Worm (Caenorhabditis elegans): ENCODE measurements around the gene dop-3.

The dop-3 gene

ce11 chrX:6515267-6515666, 54.3 kb downstream of the dop-3 start (continued):
- TF ChIP-seq unc-62 (GFP tag; optimal IDR thresholded peaks at IDR 0.05 in 1 of 2) (peak in 1 of 2 experiments; percentile 3), unc-62 (tag; optimal IDR thresholded peaks at IDR 0.05) (no peak), Y105C5A.15 (GFP tag; IDR thresholded peaks at IDR 0.05) (no peak), nhr-28 (tag; optimal IDR thresholded peaks at IDR 0.05) (peak; percentile 1), mdl-1 (tag; optimal IDR thresholded peaks at IDR 0.05) (peak in 1 of 2 experiments; percentile 22), madf-5 (GFP tag; IDR thresholded peaks at IDR 0.05) (no peak), mep-1 (tag; optimal IDR thresholded peaks at IDR 0.05) (no peak), zip-11 (GFP tag; IDR thresholded peaks at IDR 0.05) (no peak)

- TF ChIP-seq ZK337.2 (GFP tag; IDR thresholded peaks at IDR 0.05) (no peak), aly-2 (tag; optimal IDR thresholded peaks at IDR 0.05) (no peak), F44E2.7 (GFP tag; IDR thresholded peaks at IDR 0.05) (no peak), hlh-11 (tag; optimal IDR thresholded peaks at IDR 0.05) (peak; percentile 43), lin-29 (GFP tag; IDR thresholded peaks at IDR 0.05) (no peak), cey-2 (tag; optimal IDR thresholded peaks at IDR 0.05; ENCODE audit: borderline replicate concordance, insufficient read depth) (no peak), F26F4.8 (GFP tag; conservative IDR thresholded peaks at IDR 0.05) (no peak), mep-1 (tag; optimal IDR thresholded peaks at IDR 0.05) (no peak), Y75B8A.6 (GFP tag; IDR thresholded peaks at IDR 0.05) (no peak), daf-16 (GFP tag; optimal IDR thresholded peaks at IDR 0.05) (peak in 1 of 2 experiments; percentile 6), daf-16 (tag; optimal IDR thresholded peaks at IDR 0.05) (peak; percentile 84), dve-1 (tag; optimal IDR thresholded peaks at IDR 0.05; ENCODE audit: insufficient read depth) (peak; percentile 74), php-3 (GFP tag; IDR thresholded peaks at IDR 0.05) (no peak), dmd-6 (GFP tag; IDR thresholded peaks at IDR 0.05) (peak; percentile 50)
Measured at ce11 chrX:6514466-6514865, 55.1 kb downstream of the dop-3 start.

Data from whole organism, L4 larva.